Worm (Caenorhabditis elegans): Measurements from ENCODE around the gene B0524.2.

The B0524.2 gene

ce11 chrIII:1943488-1943887 lies 49.6 kb downstream of the B0524.2 start, which contains the start of gene F53A3.1:
TSS of gene F53A3.1 (minus strand) at chrIII:1943637.
- no peak for TF ChIP-seq ttx-3 (tag; optimal IDR thresholded peaks at IDR 0.05)
- TF ChIP-seq fax-1 (tag; optimal IDR thresholded peaks at IDR 0.05), result no peak
- no peak for TF ChIP-seq sox-4 (tag; optimal IDR thresholded peaks at IDR 0.05)
- no peak for TF ChIP-seq elt-2 (tag; optimal IDR thresholded peaks at IDR 0.05)
- no peak for TF ChIP-seq odd-2 (tag; optimal IDR thresholded peaks at IDR 0.05)
- no peak for TF ChIP-seq ceh-22 (tag; optimal IDR thresholded peaks at IDR 0.05)
- TF ChIP-seq ceh-18 (tag; optimal IDR thresholded peaks at IDR 0.05), result no peak
- no peak for TF ChIP-seq madf-2 (tag; optimal IDR thresholded peaks at IDR 0.05)
- no peak for TF ChIP-seq ztf-16 (tag; optimal IDR thresholded peaks at IDR 0.05)
- TF ChIP-seq ceh-30 (tag; optimal IDR thresholded peaks at IDR 0.05), result no peak
- no peak for TF ChIP-seq tbx-2 (tag; optimal IDR thresholded peaks at IDR 0.05)
- no peak for TF ChIP-seq syd-9 (tag; optimal IDR thresholded peaks at IDR 0.05)
- no peak for TF ChIP-seq ceh-31 (tag; optimal IDR thresholded peaks at IDR 0.05)

ce11 chrIII:1947851-1948250 lies 54.0 kb downstream of the B0524.2 start:
- no peak for TF ChIP-seq ceh-24 (tag; optimal IDR thresholded peaks at IDR 0.05)
- no peak for TF ChIP-seq pag-3 (tag; optimal IDR thresholded peaks at IDR 0.05; ENCODE audit: borderline replicate concordance)
- no peak for TF ChIP-seq lin-11 (tag; optimal IDR thresholded peaks at IDR 0.05)
- no peak for TF ChIP-seq F13H6.1 (tag; optimal IDR thresholded peaks at IDR 0.05)
- TF ChIP-seq ceh-45 (GFP tag; IDR thresholded peaks at IDR 0.05), result no peak
- TF ChIP-seq lim-6 (tag; optimal IDR thresholded peaks at IDR 0.05), result no peak
- no peak for TF ChIP-seq odd-2 (tag; optimal IDR thresholded peaks at IDR 0.05)
- TF ChIP-seq hlh-13 (GFP tag; optimal IDR thresholded peaks at IDR 0.05), result no peak

- TF ChIP-seq elt-4 (tag; optimal IDR thresholded peaks at IDR 0.05), result no peak
- TF ChIP-seq ceh-45 (GFP tag; IDR thresholded peaks at IDR 0.05), result no peak
These were observed 55.5 kb downstream of the B0524.2 start for ce11 chrIII:1949362-1949761.

Measured in whole organism, late embryonic.